Worm (Caenorhabditis elegans) whole organism, L1 larva: ENCODE measurements around the gene F58H1.2.

ENCODE experiments used
- F16B12.6 ChIP-seq: fragments of 150-350 bp; optimal IDR thresholded peaks from 2 replicates; lab custom pipeline; 2014; ENCODE audit warnings: missing biosample characterization, missing genetic modification characterization
- ceh-82 ChIP-seq, 3 experiments: fragments of 150-350 bp in 1 of 3; sonication (generic microtip) in 2 of 3; optimal IDR thresholded peaks; 2 replicates each; lab custom pipeline; 2014 to 2017; ENCODE audit warnings: missing biosample characterization in 3 of 3, missing genetic modification characterization in 3 of 3
- ceh-90 ChIP-seq: sonication (generic microtip); optimal IDR thresholded peaks from 2 replicates; lab custom pipeline; 2016; ENCODE audit warnings: missing genetic modification characterization, missing compliant biosample characterization
- egl-27 ChIP-seq, 2 experiments: fragments of 150-350 bp in 1 of 2; sonication (generic microtip); optimal IDR thresholded peaks; 3 replicates each; lab custom pipeline; 2017 to 2018; ENCODE audit warnings: missing biosample characterization in 2 of 2, missing genetic modification characterization in 2 of 2, missing genetic modification reagents in 2 of 2
- jun-1 ChIP-seq: fragments of 150-350 bp; optimal IDR thresholded peaks from 2 replicates; lab custom pipeline; 2014; ENCODE audit warnings: missing biosample characterization, missing genetic modification reagents, missing genetic modification characterization
- lsy-2 ChIP-seq, 2 experiments: fragments of 150-350 bp; optimal IDR thresholded peaks; 2 replicates each; lab custom pipeline; 2014; ENCODE audit warnings: missing biosample characterization in 2 of 2, missing genetic modification characterization in 2 of 2
- nhr-20 ChIP-seq: sonication (generic microtip); optimal IDR thresholded peaks from 2 replicates; lab custom pipeline; 2016; ENCODE audit warnings: mild to moderate bottlenecking, missing genetic modification characterization, missing compliant biosample characterization
- nhr-76 ChIP-seq: sonication (generic microtip); optimal IDR thresholded peaks from 2 replicates; lab custom pipeline; 2017; ENCODE audit warnings: missing biosample characterization, missing genetic modification characterization
- sptf-1 ChIP-seq: fragments of 150-350 bp; optimal IDR thresholded peaks from 2 replicates; lab custom pipeline; 2014; ENCODE audit warnings: missing biosample characterization, missing genetic modification characterization
- zag-1 ChIP-seq: fragments of 150-350 bp; optimal IDR thresholded peaks from 2 replicates; lab custom pipeline; 2014; ENCODE audit warnings: missing biosample characterization, missing genetic modification characterization

DNA sequence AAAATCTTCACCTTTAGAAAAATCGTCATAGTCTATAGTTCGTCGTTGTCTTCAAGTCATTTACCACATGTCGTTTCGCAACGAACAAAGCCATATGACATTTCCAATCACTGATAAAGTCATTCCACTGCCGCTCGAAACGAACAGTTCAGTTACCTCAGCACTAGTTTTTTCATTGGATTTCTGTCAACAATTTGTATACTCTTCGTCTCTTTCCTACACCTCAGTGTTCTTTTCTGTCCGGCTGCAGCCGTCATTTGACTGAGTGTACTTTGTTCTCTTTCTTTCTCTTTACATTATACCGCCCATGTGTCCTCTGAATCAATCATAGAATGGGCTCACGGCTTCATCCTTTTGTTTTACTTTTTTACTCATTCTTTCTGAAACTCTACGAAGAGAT is 7.7 kb upstream of the F58H1.2 start:
- TF ChIP-seq ceh-90, result no peak
- peak in 1 of 2 experiments; percentile 23 for TF ChIP-seq lsy-2 (tag; optimal IDR thresholded peaks at IDR 0.05; lab: Kevin White, UChicago)
- peak in 1 of 3 experiments; percentile 2 for TF ChIP-seq ceh-82 (tag; optimal IDR thresholded peaks at IDR 0.05; lab: Kevin White, UChicago)
- TF ChIP-seq sptf-1 (tag; lab: Kevin White, UChicago), result no peak
- no peak for TF ChIP-seq jun-1 (tag; lab: Kevin White, UChicago)
- no peak for TF ChIP-seq zag-1 (tag; lab: Kevin White, UChicago)
- TF ChIP-seq nhr-76 (tag; lab: Kevin White, UChicago), result no peak
- no peak for TF ChIP-seq F16B12.6 (tag; lab: Kevin White, UChicago)
- TF ChIP-seq nhr-20 (tag; lab: Kevin White, UChicago), result peak; percentile 40
- no peak for TF ChIP-seq egl-27 (tag; optimal IDR thresholded peaks at IDR 0.05; lab: Kevin White, UChicago)
